Worm (Caenorhabditis elegans) whole organism, midembryonic: ENCODE results near the gene set-12.

ENCODE experiments used
- T22C8.4 ChIP-seq: fragments of 200-800 bp; sonication (Bioruptor generic); IDR thresholded peaks from 2 replicates; pipeline ENCODE4 v1.3.6; 2022; ENCODE audit warnings: missing genetic modification characterization, missing compliant biosample characterization
- cog-1 ChIP-seq: sonication (generic microtip); optimal IDR thresholded peaks from 2 replicates; lab custom pipeline; 2016; ENCODE audit warnings: missing genetic modification characterization, missing compliant biosample characterization
- flt-1 ChIP-seq: fragments of 200-800 bp; sonication (Bioruptor generic); IDR thresholded peaks from 2 replicates; pipeline ENCODE4 v1.3.6; 2022; ENCODE audit warnings: missing genetic modification characterization, missing compliant biosample characterization
- tab-1 ChIP-seq: fragments of 200-800 bp; sonication (Bioruptor generic); IDR thresholded peaks from 2 replicates; pipeline ENCODE4 v1.3.6; 2022; ENCODE audit warnings: missing genetic modification characterization, missing compliant biosample characterization
- ztf-23 ChIP-seq: fragments of 200-800 bp; sonication (Bioruptor generic); IDR thresholded peaks from 2 replicates; pipeline ENCODE4 v1.3.6; 2022; ENCODE audit warnings: missing genetic modification reagents, missing genetic modification characterization, missing compliant biosample characterization

DNA sequence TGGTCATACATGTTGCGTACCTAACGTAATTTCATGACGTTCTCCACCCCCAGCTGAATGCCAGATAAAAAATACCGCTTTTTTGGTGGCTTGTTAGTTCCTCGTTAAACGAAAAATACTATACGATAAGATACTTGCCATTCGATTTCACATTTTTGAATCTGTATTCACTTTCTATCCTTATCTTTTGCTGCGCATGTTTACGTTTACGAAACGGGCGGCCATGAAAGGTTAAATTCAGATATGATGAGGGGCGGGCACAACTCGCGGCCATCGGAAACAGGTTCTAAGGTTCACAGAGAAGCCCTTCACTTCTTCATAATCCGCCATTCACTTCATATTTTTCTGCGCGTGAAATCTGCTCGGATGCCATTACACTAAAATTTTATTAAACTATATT, 42.7 kb upstream of the set-12 start:
- TF ChIP-seq T22C8.4 (no peak), cog-1 (tag; lab: Kevin White, UChicago) (no peak), flt-1 (GFP tag; lab: Robert Waterston, UW) (no peak), tab-1 (no peak), ztf-23 (GFP tag; lab: Robert Waterston, UW) (no peak)
